Worm (Caenorhabditis elegans) whole organism, L4 larva: ENCODE data around the gene fbxa-50.
A peak's percentile ranks its signal among the peaks of the same experiment; 100 is the strongest.

Experiments used
- D1046.2 ChIP-seq: fragments of 200-800 bp; sonication (Bioruptor generic); IDR thresholded peaks from 2 replicates; pipeline ENCODE4 v1.3.6; 2022; ENCODE audit warnings: missing genetic modification characterization, missing compliant biosample characterization
- F49E8.2 ChIP-seq: sonication (generic microtip); optimal IDR thresholded peaks from 2 replicates; lab custom pipeline; 2016; ENCODE audit warnings: missing compliant biosample characterization, mild to moderate bottlenecking, missing genetic modification characterization, borderline replicate concordance
- R02D3.7 ChIP-seq: fragments of 150-350 bp; sonication (generic microtip); optimal IDR thresholded peaks from 3 replicates; lab custom pipeline; 2014; ENCODE audit warnings: missing biosample characterization, missing genetic modification characterization
- T20F7.1 ChIP-seq: fragments of 200-800 bp; sonication (Bioruptor generic); optimal IDR thresholded peaks from 2 replicates; lab custom pipeline; 2018; ENCODE audit warnings: mild to moderate bottlenecking, missing genetic modification characterization, missing compliant biosample characterization
- Y105C5A.15 ChIP-seq: fragments of 200-800 bp; sonication (Bioruptor generic); IDR thresholded peaks from 2 replicates; pipeline ENCODE4 v1.3.6; 2022; ENCODE audit warnings: missing genetic modification characterization, missing compliant biosample characterization
- Y75B8A.6 ChIP-seq: fragments of 200-800 bp; sonication (Bioruptor generic); IDR thresholded peaks from 2 replicates; pipeline ENCODE4 v1.3.6; 2022; ENCODE audit warnings: missing genetic modification reagents, missing genetic modification characterization, missing compliant biosample characterization
- ZK337.2 ChIP-seq: fragments of 200-800 bp; sonication (Bioruptor generic); IDR thresholded peaks from 2 replicates; pipeline ENCODE4 v1.3.6; 2022; ENCODE audit warnings: missing genetic modification reagents, missing genetic modification characterization, missing compliant biosample characterization
- aha-1 ChIP-seq: fragments of 150-350 bp; peaks from one replicate; lab custom pipeline; 2014; ENCODE audit warnings: missing biosample characterization, missing genetic modification characterization
- ama-1 ChIP-seq: fragments of 150-350 bp; optimal IDR thresholded peaks from 2 replicates; lab custom pipeline; 2014; ENCODE audit warnings: inconsistent platforms, mixed read lengths
- arid-1 ChIP-seq: fragments of 200-800 bp; sonication (Bioruptor generic); conservative IDR thresholded peaks from 2 replicates; pipeline ENCODE4 v1.3.6; 2022; ENCODE audit warnings: missing genetic modification reagents, missing genetic modification characterization, missing compliant biosample characterization
- attf-4 ChIP-seq: sonication (generic microtip); optimal IDR thresholded peaks from 3 replicates; lab custom pipeline; 2017; ENCODE audit warnings: missing biosample characterization, missing genetic modification characterization
- ceh-20 ChIP-seq: fragments of 200-800 bp; sonication (Bioruptor generic); IDR thresholded peaks from 2 replicates; pipeline ENCODE4 v1.3.6; 2022; ENCODE audit warnings: missing genetic modification reagents, missing genetic modification characterization, missing compliant biosample characterization
- ceh-62 ChIP-seq: sonication (generic microtip); optimal IDR thresholded peaks from 2 replicates; lab custom pipeline; 2017; ENCODE audit warnings: missing biosample characterization, missing genetic modification characterization
- cey-2 ChIP-seq: sonication (generic microtip); optimal IDR thresholded peaks from 3 replicates; lab custom pipeline; 2017; ENCODE audit warnings: missing genetic modification characterization, mild to moderate bottlenecking, missing compliant biosample characterization, antibody characterized with exemption, borderline replicate concordance; ENCODE audit not compliant: insufficient read depth
- ctbp-1 ChIP-seq: fragments of 200-800 bp; sonication (Bioruptor generic); IDR thresholded peaks from 2 replicates; pipeline ENCODE4 v1.3.6; 2022; ENCODE audit warnings: missing genetic modification reagents, missing genetic modification characterization, missing compliant biosample characterization
- daf-12 ChIP-seq: fragments of 150-350 bp; optimal IDR thresholded peaks from 2 replicates; lab custom pipeline; 2014; ENCODE audit warnings: missing biosample characterization, missing genetic modification reagents, missing genetic modification characterization
- daf-16 ChIP-seq, 3 experiments: sonication (generic microtip); optimal IDR thresholded peaks; 2 replicates each; lab custom pipeline; 2016 to 2017; ENCODE audit warnings: missing genetic modification characterization in 3 of 3, missing genetic modification reagents in 3 of 3, mild to moderate bottlenecking in 2 of 3, missing compliant biosample characterization in 2 of 3, missing biosample characterization in 1 of 3, moderate library complexity in 1 of 3
- dmd-6 ChIP-seq: fragments of 200-800 bp; sonication (Bioruptor generic); IDR thresholded peaks from 2 replicates; pipeline ENCODE4 v1.3.6; 2022; ENCODE audit warnings: missing genetic modification reagents, missing genetic modification characterization, missing compliant biosample characterization
- dmd-9 ChIP-seq: fragments of 200-800 bp; sonication (Bioruptor generic); IDR thresholded peaks from 2 replicates; pipeline ENCODE4 v1.3.6; 2022; ENCODE audit warnings: missing genetic modification reagents, missing genetic modification characterization, missing compliant biosample characterization
- dpl-1 ChIP-seq: fragments of 150-350 bp; optimal IDR thresholded peaks from 2 replicates; lab custom pipeline; 2014; ENCODE audit warnings: missing biosample characterization, missing genetic modification reagents, missing genetic modification characterization
- dve-1 ChIP-seq: sonication (generic microtip); optimal IDR thresholded peaks from 2 replicates; lab custom pipeline; 2017; ENCODE audit warnings: antibody characterized with exemption, mild to moderate bottlenecking, missing genetic modification characterization, missing compliant biosample characterization; ENCODE audit not compliant: insufficient read depth
- gei-8 ChIP-seq: fragments of 200-800 bp; sonication (Bioruptor generic); optimal IDR thresholded peaks from 2 replicates; lab custom pipeline; 2018; ENCODE audit warnings: mild to moderate bottlenecking, missing genetic modification characterization, missing compliant biosample characterization
- hlh-11 ChIP-seq: fragments of 200-800 bp; sonication (Bioruptor generic); optimal IDR thresholded peaks from 2 replicates; lab custom pipeline; 2018; ENCODE audit warnings: mild to moderate bottlenecking, missing genetic modification characterization, missing compliant biosample characterization
- hlh-30 ChIP-seq: sonication (generic microtip); optimal IDR thresholded peaks from 2 replicates; lab custom pipeline; 2017; ENCODE audit warnings: antibody characterized with exemption, mild to moderate bottlenecking, missing genetic modification characterization, missing compliant biosample characterization; ENCODE audit not compliant: insufficient read depth
- hmg-1.1 ChIP-seq: fragments of 200-800 bp; sonication (Bioruptor generic); IDR thresholded peaks from 2 replicates; pipeline ENCODE4 v1.3.6; 2022; ENCODE audit warnings: missing genetic modification reagents, missing genetic modification characterization, missing compliant biosample characterization
- lin-13 ChIP-seq: fragments of 150-350 bp; optimal IDR thresholded peaks from 2 replicates; lab custom pipeline; 2014; ENCODE audit warnings: missing biosample characterization, missing genetic modification reagents, missing genetic modification characterization
- lin-39 ChIP-seq: fragments of 150-350 bp; optimal IDR thresholded peaks from 2 replicates; lab custom pipeline; 2014; ENCODE audit warnings: missing biosample characterization, missing genetic modification reagents, missing genetic modification characterization
- madf-9 ChIP-seq: fragments of 200-800 bp; sonication (Bioruptor generic); conservative IDR thresholded peaks from 2 replicates; pipeline ENCODE4 v1.3.6; 2022; ENCODE audit warnings: missing genetic modification reagents, missing genetic modification characterization, missing compliant biosample characterization
- mxl-2 ChIP-seq: fragments of 200-800 bp; sonication (Bioruptor generic); conservative IDR thresholded peaks from 2 replicates; pipeline ENCODE4 v1.3.6; 2022; ENCODE audit warnings: missing genetic modification reagents, missing genetic modification characterization, missing compliant biosample characterization
- nhr-10 ChIP-seq: fragments of 150-350 bp; optimal IDR thresholded peaks from 2 replicates; lab custom pipeline; 2014; ENCODE audit warnings: missing biosample characterization, missing genetic modification characterization
- nhr-11 ChIP-seq: fragments of 150-350 bp; optimal IDR thresholded peaks from 2 replicates; lab custom pipeline; 2014; ENCODE audit warnings: missing biosample characterization, missing genetic modification characterization
- nhr-28 ChIP-seq: fragments of 150-350 bp; optimal IDR thresholded peaks from 2 replicates; lab custom pipeline; 2014; ENCODE audit warnings: missing biosample characterization, missing genetic modification characterization
- nhr-6 ChIP-seq: fragments of 150-350 bp; optimal IDR thresholded peaks from 2 replicates; lab custom pipeline; 2014; ENCODE audit warnings: missing biosample characterization, missing genetic modification characterization
- pqm-1 ChIP-seq: sonication (generic microtip); optimal IDR thresholded peaks from 2 replicates; lab custom pipeline; 2017; ENCODE audit warnings: missing biosample characterization, missing genetic modification characterization
- set-16 ChIP-seq: fragments of 200-800 bp; sonication (Bioruptor generic); IDR thresholded peaks from 2 replicates; pipeline ENCODE4 v1.3.6; 2022; ENCODE audit warnings: missing genetic modification reagents, missing genetic modification characterization, missing compliant biosample characterization
- snpc-1.2 ChIP-seq: fragments of 200-800 bp; sonication (Bioruptor generic); IDR thresholded peaks from 2 replicates; pipeline ENCODE4 v1.3.6; 2022; ENCODE audit warnings: missing genetic modification reagents, missing genetic modification characterization, missing compliant biosample characterization
- unc-130 ChIP-seq: sonication (generic microtip); optimal IDR thresholded peaks from 2 replicates; lab custom pipeline; 2016; ENCODE audit warnings: missing genetic modification reagents, missing genetic modification characterization, missing compliant biosample characterization
- unc-62 ChIP-seq, 3 experiments: fragments of 150-350 bp in 1 of 3; sonication (generic microtip); optimal IDR thresholded peaks in 2 of 3; peaks in 1 of 3; 1 replicate in 1 of 3; 2 replicates in 2 of 3; lab custom pipeline; 2014 to 2017; ENCODE audit warnings: missing biosample characterization in 3 of 3, missing genetic modification characterization in 3 of 3, missing genetic modification reagents in 3 of 3, missing genotype in 1 of 3
- zag-1 ChIP-seq: fragments of 150-350 bp; optimal IDR thresholded peaks from 2 replicates; lab custom pipeline; 2014; ENCODE audit warnings: missing biosample characterization, missing genetic modification characterization
- zfp-2 ChIP-seq: sonication (generic microtip); optimal IDR thresholded peaks from 2 replicates; lab custom pipeline; 2016; ENCODE audit warnings: mild to moderate bottlenecking, missing genetic modification characterization, missing compliant biosample characterization
- zip-2 ChIP-seq: fragments of 150-350 bp; optimal IDR thresholded peaks from 2 replicates; lab custom pipeline; 2014; ENCODE audit warnings: missing biosample characterization, missing genetic modification characterization
- ztf-7 ChIP-seq: fragments of 150-350 bp; optimal IDR thresholded peaks from 2 replicates; lab custom pipeline; 2014; ENCODE audit warnings: missing biosample characterization, missing genetic modification characterization

fbxa-50 gene

DNA sequence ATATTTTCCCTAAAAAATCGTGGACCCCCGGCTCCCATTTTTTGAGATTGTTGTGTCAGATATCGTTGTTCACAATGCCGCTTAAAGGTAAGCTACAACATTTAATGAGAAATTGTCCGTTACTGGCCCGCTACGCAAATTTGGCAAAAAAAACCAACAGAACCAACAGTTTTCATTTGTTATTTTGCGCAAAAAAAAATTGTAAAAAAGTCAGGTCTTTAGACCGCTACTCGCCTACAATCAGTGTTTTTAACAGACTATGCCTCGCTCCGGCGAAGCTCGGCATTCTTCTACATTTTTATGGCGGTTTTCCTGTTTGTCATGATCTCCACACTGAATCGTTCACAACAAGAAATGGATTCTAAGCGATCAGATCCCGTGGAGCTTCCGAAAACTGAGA lies 20.6 kb upstream of the fbxa-50 start, which contains the start of gene Y82E9BL.12:
Gene Y82E9BL.12, plus strand, starts transcription at position 301 of the 400 bp plus-strand sequence.
- TF ChIP-seq ztf-7 (tag; lab: Kevin White, UChicago) (no peak), Y75B8A.6 (GFP tag; lab: Robert Waterston, UW) (no peak), ama-1 (lab: Kevin White, UChicago) (no peak), snpc-1.2 (GFP tag; lab: Robert Waterston, UW) (no peak), gei-8 (GFP tag; lab: Kevin White, UChicago) (no peak), hmg-1.1 (GFP tag; lab: Robert Waterston, UW) (no peak), daf-16 (GFP tag; optimal IDR thresholded peaks at IDR 0.05; lab: Kevin White, UChicago) (no peak), daf-16 (tag; optimal IDR thresholded peaks at IDR 0.05; lab: Kevin White, UChicago) (no peak), R02D3.7 (tag; lab: Kevin White, UChicago) (no peak), zag-1 (tag; lab: Kevin White, UChicago) (no peak), D1046.2 (no peak), T20F7.1 (no peak), lin-13 (GFP tag; lab: Kevin White, UChicago) (no peak), nhr-10 (tag; lab: Kevin White, UChicago) (no peak), nhr-6 (no peak), cey-2 (tag; lab: Kevin White, UChicago) (no peak), madf-9 (no peak), unc-130 (GFP tag; lab: Kevin White, UChicago) (no peak), mxl-2 (GFP tag; lab: Robert Waterston, UW) (no peak), ceh-20 (GFP tag; lab: Robert Waterston, UW) (no peak)

ce11 chrIII:1308209-1308608 lies 19.9 kb upstream of the fbxa-50 start, which contains the start of gene fbxa-79:
Gene fbxa-79 (minus strand): TSS chrIII:1308294.
- TF ChIP-seq dmd-6 (GFP tag; lab: Robert Waterston, UW) = peak; percentile 22; the same call in 1 of the 2 replicates
- no peak for TF ChIP-seq ctbp-1 (GFP tag; lab: Robert Waterston, UW)
- TF ChIP-seq dve-1 = peak; percentile 38
- TF ChIP-seq unc-62 (GFP tag; optimal IDR thresholded peaks at IDR 0.05 in 1 of 2; lab: Kevin White, UChicago) = peak in 1 of 2 experiments; percentile 25
- no peak for TF ChIP-seq unc-62 (tag; optimal IDR thresholded peaks at IDR 0.05; lab: Kevin White, UChicago)
- TF ChIP-seq ztf-7 (tag; lab: Kevin White, UChicago) = peak; percentile 66
- TF ChIP-seq gei-8 (GFP tag; lab: Kevin White, UChicago) = no peak
- peak; percentile 31 for TF ChIP-seq hlh-11 (tag; lab: Kevin White, UChicago)
- TF ChIP-seq attf-4 (tag; lab: Kevin White, UChicago) = no peak
- peak; percentile 86 for TF ChIP-seq pqm-1 (tag; lab: Kevin White, UChicago)
- peak; percentile 1 for TF ChIP-seq aha-1 (tag; lab: Kevin White, UChicago)
- TF ChIP-seq lin-39 (tag; lab: Kevin White, UChicago) = no peak
- TF ChIP-seq daf-16 (GFP tag; optimal IDR thresholded peaks at IDR 0.05; lab: Kevin White, UChicago) = no peak
- TF ChIP-seq daf-16 (tag; optimal IDR thresholded peaks at IDR 0.05; lab: Kevin White, UChicago) = peak; percentile 71
- TF ChIP-seq nhr-28 (tag; lab: Kevin White, UChicago) = peak; percentile 78
- TF ChIP-seq zip-2 = peak; percentile 91
- TF ChIP-seq cey-2 (tag; lab: Kevin White, UChicago) = no peak
- no peak for TF ChIP-seq ama-1 (lab: Kevin White, UChicago)
- no peak for TF ChIP-seq hlh-30 (tag; lab: Kevin White, UChicago)
- TF ChIP-seq arid-1 (GFP tag; lab: Robert Waterston, UW) = no peak
- TF ChIP-seq, all 104 proteins: peak for 10

ce11 chrIII:1307333-1307732 lies 19.0 kb upstream of the fbxa-50 start:
- TF ChIP-seq cey-2 (tag; lab: Kevin White, UChicago) = no peak
- no peak for TF ChIP-seq F49E8.2 (tag; lab: Kevin White, UChicago)
- peak in 1 of 2 experiments; percentile 77 for TF ChIP-seq unc-62 (GFP tag; optimal IDR thresholded peaks at IDR 0.05 in 1 of 2; lab: Kevin White, UChicago)
- no peak for TF ChIP-seq unc-62 (tag; optimal IDR thresholded peaks at IDR 0.05; lab: Kevin White, UChicago)
- no peak for TF ChIP-seq daf-12 (tag; lab: Kevin White, UChicago)
- no peak for TF ChIP-seq hlh-11 (tag; lab: Kevin White, UChicago)
- no peak for TF ChIP-seq dpl-1 (GFP tag; lab: Kevin White, UChicago)
- TF ChIP-seq ZK337.2 (GFP tag; lab: Robert Waterston, UW) = no peak
- no peak for TF ChIP-seq dmd-6 (GFP tag; lab: Robert Waterston, UW)
- TF ChIP-seq madf-9 = no peak
- no peak for TF ChIP-seq ceh-62 (tag; lab: Kevin White, UChicago)
- TF ChIP-seq zfp-2 (tag; lab: Kevin White, UChicago) = no peak
- no peak for TF ChIP-seq nhr-11 (tag; lab: Kevin White, UChicago)
- TF ChIP-seq set-16 (GFP tag; lab: Robert Waterston, UW) = no peak
- no peak for TF ChIP-seq Y105C5A.15
- no peak for TF ChIP-seq dmd-9 (GFP tag; lab: Robert Waterston, UW)
- TF ChIP-seq nhr-6 = no peak
- peak; percentile 23 for TF ChIP-seq aha-1 (tag; lab: Kevin White, UChicago)
- TF ChIP-seq, all 104 proteins: peak for 2
